Fruit fly (Drosophila melanogaster) whole organism, prepupa: Measurements from ENCODE around the gene Nepl5.
A peak's percentile ranks its signal among the peaks of the same experiment; 100 is the strongest.

Experiments
- CG10631 ChIP-seq: fragments of 200-800 bp; sonication (Bioruptor generic); optimal IDR thresholded peaks from 2 replicates; lab custom pipeline; 2016; ENCODE audit warnings: missing biosample characterization, missing genetic modification characterization
- CG10669 ChIP-seq: fragments of 200-800 bp; sonication (Bioruptor generic); optimal IDR thresholded peaks from 3 replicates; lab custom pipeline; 2018; ENCODE audit warnings: missing biosample characterization, mild to moderate bottlenecking, missing genetic modification characterization, moderate library complexity
- CG11294 ChIP-seq: fragments of 200-800 bp; sonication (Bioruptor generic); IDR thresholded peaks from 2 replicates; pipeline ENCODE4 v1.3.6; 2022; ENCODE audit warnings: missing biosample characterization, missing genetic modification characterization
- CG11762 ChIP-seq: fragments of 200-800 bp; sonication (Bioruptor generic); optimal IDR thresholded peaks from 3 replicates; lab custom pipeline; 2016; ENCODE audit warnings: missing biosample characterization, missing genetic modification characterization; ENCODE audit not compliant: insufficient read depth
- CG11902 ChIP-seq: fragments of 200-800 bp; sonication (Bioruptor generic); optimal IDR thresholded peaks from 3 replicates; lab custom pipeline; 2016; ENCODE audit warnings: missing biosample characterization, missing genetic modification characterization
- CG15336 ChIP-seq: fragments of 200-800 bp; sonication (Bioruptor generic); IDR thresholded peaks from 2 replicates; pipeline ENCODE4 v1.3.6; 2022; ENCODE audit warnings: missing biosample characterization, missing genetic modification characterization
- CG1621 ChIP-seq: fragments of 200-800 bp; sonication (Bioruptor generic); optimal IDR thresholded peaks from 3 replicates; lab custom pipeline; 2018; ENCODE audit warnings: missing biosample characterization, mild to moderate bottlenecking, missing genetic modification characterization
- CG16779 ChIP-seq: fragments of 200-800 bp; sonication (Bioruptor generic); optimal IDR thresholded peaks from 3 replicates; lab custom pipeline; 2017; ENCODE audit warnings: missing biosample characterization, mild to moderate bottlenecking, missing genetic modification characterization
- CG3032 ChIP-seq: fragments of 200-800 bp; optimal IDR thresholded peaks from 2 replicates; lab custom pipeline; 2019; ENCODE audit warnings: missing biosample characterization, mild to moderate bottlenecking, missing genetic modification characterization, moderate library complexity
- CG31627 ChIP-seq: fragments of 200-800 bp; sonication (Bioruptor generic); optimal IDR thresholded peaks from 3 replicates; lab custom pipeline; 2016; ENCODE audit warnings: missing biosample characterization, missing genetic modification characterization
- CG32006 ChIP-seq: fragments of 200-800 bp; sonication (Bioruptor generic); optimal IDR thresholded peaks from 3 replicates; lab custom pipeline; 2017; ENCODE audit warnings: missing biosample characterization, mild to moderate bottlenecking, missing genetic modification characterization
- CG3919 ChIP-seq: fragments of 200-800 bp; sonication (Bioruptor generic); optimal IDR thresholded peaks from 3 replicates; lab custom pipeline; 2016; ENCODE audit warnings: missing biosample characterization, missing genetic modification characterization
- CG4318 ChIP-seq: fragments of 200-800 bp; sonication (Bioruptor generic); optimal IDR thresholded peaks from 3 replicates; lab custom pipeline; 2017; ENCODE audit warnings: missing biosample characterization, mild to moderate bottlenecking, missing genetic modification characterization
- CG6276 ChIP-seq: fragments of 200-800 bp; sonication (Bioruptor generic); optimal IDR thresholded peaks from 2 replicates; lab custom pipeline; 2017; ENCODE audit warnings: missing biosample characterization, mild to moderate bottlenecking, missing genetic modification characterization
- CG6792 ChIP-seq: fragments of 200-800 bp; sonication (Bioruptor generic); optimal IDR thresholded peaks from 3 replicates; lab custom pipeline; 2016; ENCODE audit warnings: missing biosample characterization, missing genetic modification characterization
- CG6854 ChIP-seq: fragments of 200-800 bp; sonication (Bioruptor generic); optimal IDR thresholded peaks from 2 replicates; lab custom pipeline; 2017; ENCODE audit warnings: missing biosample characterization, mild to moderate bottlenecking, missing genetic modification characterization
- CG7368 ChIP-seq: fragments of 200-800 bp; sonication (Bioruptor generic); optimal IDR thresholded peaks from 3 replicates; lab custom pipeline; 2016; ENCODE audit warnings: missing biosample characterization, missing genetic modification characterization
- CG8119 ChIP-seq: fragments of 200-800 bp; sonication (Bioruptor generic); IDR thresholded peaks from 3 replicates; pipeline ENCODE4 v1.3.6; 2022; ENCODE audit warnings: missing biosample characterization, missing genetic modification characterization
- CG8632 ChIP-seq: fragments of 200-800 bp; sonication (Bioruptor generic); optimal IDR thresholded peaks from 3 replicates; lab custom pipeline; 2016; ENCODE audit warnings: missing biosample characterization, missing genetic modification characterization
- CG9139 ChIP-seq: fragments of 200-800 bp; sonication (Bioruptor generic); optimal IDR thresholded peaks from 3 replicates; lab custom pipeline; 2017; ENCODE audit warnings: missing biosample characterization, mild to moderate bottlenecking, missing genetic modification characterization
- Eip75B ChIP-seq: fragments of 200-800 bp; sonication (Bioruptor generic); optimal IDR thresholded peaks from 3 replicates; lab custom pipeline; 2016; ENCODE audit warnings: missing biosample characterization, missing genetic modification characterization
- Eip78C ChIP-seq: fragments of 200-800 bp; sonication (Bioruptor generic); peaks from one replicate; lab custom pipeline; 2016; ENCODE audit warnings: missing biosample characterization, missing genetic modification characterization
- Ets21C ChIP-seq: fragments of 200-800 bp; sonication (Bioruptor generic); optimal IDR thresholded peaks from 3 replicates; lab custom pipeline; 2016; ENCODE audit warnings: missing biosample characterization, missing genetic modification characterization
- Ets96B ChIP-seq: fragments of 200-800 bp; optimal IDR thresholded peaks from 2 replicates; lab custom pipeline; 2019; ENCODE audit warnings: missing biosample characterization, mild to moderate bottlenecking, missing genetic modification characterization, moderate library complexity
- Gug ChIP-seq: fragments of 200-800 bp; sonication (Bioruptor generic); IDR thresholded peaks from 2 replicates; pipeline ENCODE4 v1.3.6; 2022; ENCODE audit warnings: missing biosample characterization, missing genetic modification characterization
- Hr39 ChIP-seq: fragments of 200-800 bp; sonication (Bioruptor generic); optimal IDR thresholded peaks from 2 replicates; lab custom pipeline; 2016; ENCODE audit warnings: missing biosample characterization, missing genetic modification characterization
- Hr4 ChIP-seq: fragments of 200-800 bp; sonication (Bioruptor generic); optimal IDR thresholded peaks from 3 replicates; lab custom pipeline; 2016; ENCODE audit warnings: missing biosample characterization, missing genetic modification characterization
- Met ChIP-seq: fragments of 200-800 bp; sonication (Bioruptor generic); optimal IDR thresholded peaks from 3 replicates; lab custom pipeline; 2016; ENCODE audit warnings: missing biosample characterization, missing genetic modification characterization
- Smox ChIP-seq: fragments of 200-800 bp; sonication (Bioruptor generic); optimal IDR thresholded peaks from 3 replicates; lab custom pipeline; 2016; ENCODE audit warnings: missing biosample characterization, missing genetic modification characterization
- Sox102F ChIP-seq: fragments of 200-800 bp; sonication (Bioruptor generic); optimal IDR thresholded peaks from 2 replicates; lab custom pipeline; 2016; ENCODE audit warnings: missing biosample characterization, mild to moderate bottlenecking, missing genetic modification characterization
- Sox14 ChIP-seq: fragments of 200-800 bp; sonication (Bioruptor generic); optimal IDR thresholded peaks from 3 replicates; lab custom pipeline; 2016; ENCODE audit warnings: missing biosample characterization, missing genetic modification characterization
- achi ChIP-seq: fragments of 200-800 bp; sonication (Bioruptor generic); optimal IDR thresholded peaks from 3 replicates; lab custom pipeline; 2016; ENCODE audit warnings: missing biosample characterization, missing genetic modification characterization
- cyc ChIP-seq: fragments of 200-800 bp; sonication (Bioruptor generic); optimal IDR thresholded peaks from 3 replicates; lab custom pipeline; 2016; ENCODE audit warnings: missing biosample characterization, missing genetic modification characterization
- dsx ChIP-seq: fragments of 200-800 bp; optimal IDR thresholded peaks from 3 replicates; lab custom pipeline; 2019; ENCODE audit warnings: missing biosample characterization, mild to moderate bottlenecking, missing genetic modification characterization, moderate library complexity; ENCODE audit not compliant: poor library complexity, severe bottlenecking
- eg ChIP-seq: fragments of 200-800 bp; sonication (Bioruptor generic); IDR thresholded peaks from 3 replicates; pipeline ENCODE4 v1.3.6; 2022; ENCODE audit warnings: missing biosample characterization, missing genetic modification characterization
- esn ChIP-seq: fragments of 200-800 bp; sonication (Bioruptor generic); optimal IDR thresholded peaks from 2 replicates; lab custom pipeline; 2016; ENCODE audit warnings: missing biosample characterization, mild to moderate bottlenecking, missing genetic modification characterization, moderate library complexity
- fd59A ChIP-seq: fragments of 200-800 bp; sonication (Bioruptor generic); optimal IDR thresholded peaks from 2 replicates; lab custom pipeline; 2017; ENCODE audit warnings: missing biosample characterization, mild to moderate bottlenecking, missing genetic modification characterization, missing genetic modification reagents
- fd85E ChIP-seq: fragments of 200-800 bp; sonication (Bioruptor generic); optimal IDR thresholded peaks from 3 replicates; lab custom pipeline; 2016; ENCODE audit warnings: missing biosample characterization, missing genetic modification characterization
- fkh ChIP-seq: fragments of 200-800 bp; sonication (Bioruptor generic); optimal IDR thresholded peaks from 3 replicates; lab custom pipeline; 2017; ENCODE audit warnings: missing biosample characterization, mild to moderate bottlenecking, missing genetic modification characterization, moderate library complexity
- lz ChIP-seq: fragments of 200-800 bp; sonication (Bioruptor generic); optimal IDR thresholded peaks from 3 replicates; lab custom pipeline; 2016; ENCODE audit warnings: missing biosample characterization, missing genetic modification characterization
- net ChIP-seq: fragments of 200-800 bp; sonication (Bioruptor generic); optimal IDR thresholded peaks from 3 replicates; lab custom pipeline; 2016; ENCODE audit warnings: missing biosample characterization, missing genetic modification characterization
- salr ChIP-seq, 2 experiments: fragments of 200-800 bp; sonication (Bioruptor generic); optimal IDR thresholded peaks; 3 replicates each; lab custom pipeline; 2016 to 2018; ENCODE audit warnings: missing biosample characterization in 2 of 2, missing genetic modification characterization in 2 of 2, mild to moderate bottlenecking in 1 of 2
- spab ChIP-seq: fragments of 200-800 bp; sonication (Bioruptor generic); optimal IDR thresholded peaks from 2 replicates; lab custom pipeline; 2017; ENCODE audit warnings: missing biosample characterization, mild to moderate bottlenecking, missing genetic modification characterization, missing genetic modification reagents
- ss ChIP-seq, 2 experiments: fragments of 200-800 bp; sonication (Bioruptor generic); optimal IDR thresholded peaks; 2 replicates in 1 of 2; 3 replicates in 1 of 2; lab custom pipeline; 2017 to 2018; ENCODE audit warnings: mild to moderate bottlenecking in 2 of 2, missing biosample characterization in 2 of 2, missing genetic modification characterization in 2 of 2, moderate library complexity in 1 of 2
- svp ChIP-seq: fragments of 200-800 bp; sonication (Bioruptor generic); peaks from one replicate; lab custom pipeline; 2016; ENCODE audit warnings: missing biosample characterization, missing genetic modification characterization
- topi ChIP-seq: fragments of 200-800 bp; sonication (Bioruptor generic); optimal IDR thresholded peaks from 3 replicates; lab custom pipeline; 2016; ENCODE audit warnings: missing biosample characterization, missing genetic modification characterization
- vri ChIP-seq: fragments of 200-800 bp; sonication (Bioruptor generic); optimal IDR thresholded peaks from 3 replicates; lab custom pipeline; 2016; ENCODE audit warnings: missing biosample characterization, mild to moderate bottlenecking, missing genetic modification characterization

The Nepl5 gene

dm6 chr2L:6380966-6381365, at the start of gene Nepl5:
Gene Nepl5 (plus strand): TSS chr2L:6381266.
- TF ChIP-seq svp (peak; percentile 56), CG10669 (GFP tag; lab: Kevin White, UChicago) (no peak)

- no peak for TF ChIP-seq svp
Observed at dm6 chr2L:6337843-6338366, 43.2 kb upstream of the Nepl5 start.

- TF ChIP-seq CG7368 (GFP tag; lab: Kevin White, UChicago), result no peak
- TF ChIP-seq CG11762, result no peak
- no peak for TF ChIP-seq Sox102F (GFP tag; lab: Kevin White, UChicago)
- TF ChIP-seq Hr4, result no peak
- TF ChIP-seq net (GFP tag; lab: Kevin White, UChicago), result no peak
- no peak for TF ChIP-seq Met (GFP tag; lab: Kevin White, UChicago)
- TF ChIP-seq ss (GFP tag; optimal IDR thresholded peaks at IDR 0.05; lab: Kevin White, UChicago), result no peak
- no peak for TF ChIP-seq Eip75B
- TF ChIP-seq Eip78C (GFP tag; lab: Kevin White, UChicago), result peak; percentile 47
- TF ChIP-seq Ets21C (GFP tag; lab: Kevin White, UChicago), result no peak
- peak; percentile 23 for TF ChIP-seq topi (GFP tag; lab: Kevin White, UChicago)
- no peak for TF ChIP-seq fd85E (GFP tag; lab: Kevin White, UChicago)
- no peak for TF ChIP-seq svp
- TF ChIP-seq CG10631 (GFP tag; lab: Kevin White, UChicago), result no peak
- no peak for TF ChIP-seq CG3919 (GFP tag; lab: Kevin White, UChicago)
- TF ChIP-seq achi (GFP tag; lab: Kevin White, UChicago), result no peak
- no peak for TF ChIP-seq CG4318 (GFP tag; lab: Kevin White, UChicago)
- no peak for TF ChIP-seq CG9139 (GFP tag; lab: Kevin White, UChicago)
- peak; percentile 21 for TF ChIP-seq cyc (GFP tag; lab: Kevin White, UChicago)
- no peak for TF ChIP-seq CG8632
- TF ChIP-seq lz, result peak; percentile 24
- TF ChIP-seq CG31627 (GFP tag; lab: Kevin White, UChicago), result peak; percentile 26
- TF ChIP-seq CG6276 (GFP tag; lab: Kevin White, UChicago), result no peak
- no peak for TF ChIP-seq spab (GFP tag; lab: Kevin White, UChicago)
- TF ChIP-seq fkh (GFP tag; lab: Kevin White, UChicago), result no peak
- 0 out of 2 replicates have a peak, but pooled peaks have one; percentile 6 for TF ChIP-seq CG15336
- no peak for TF ChIP-seq dsx (GFP tag; lab: Kevin White, UChicago)
- no peak for TF ChIP-seq CG32006 (GFP tag; lab: Kevin White, UChicago)
- TF ChIP-seq CG3032 (tag; lab: Kevin White, UChicago), result no peak
- no peak for TF ChIP-seq CG16779
- peak; percentile 56; the same call in 1 of the 3 replicates for TF ChIP-seq eg (GFP tag; lab: Robert Waterston, UW)
- TF ChIP-seq Sox14, result peak; percentile 28
- TF ChIP-seq Ets96B, result no peak
- no peak for TF ChIP-seq CG11294
- TF ChIP-seq Smox, result no peak
- TF ChIP-seq CG6854, result no peak
- no peak for TF ChIP-seq salr (GFP tag; optimal IDR thresholded peaks at IDR 0.05; lab: Kevin White, UChicago)
- no peak for TF ChIP-seq Hr39
- no peak for TF ChIP-seq Gug (GFP tag; lab: Robert Waterston, UW)
- peak; percentile 33 for TF ChIP-seq vri
- no peak for TF ChIP-seq fd59A (GFP tag; lab: Kevin White, UChicago)
- TF ChIP-seq esn, result peak; percentile 25
- no peak for TF ChIP-seq CG6792
- TF ChIP-seq CG8119 (GFP tag; lab: Robert Waterston, UW), result no peak
- TF ChIP-seq CG11902 (GFP tag; lab: Kevin White, UChicago), result no peak
- no peak for TF ChIP-seq CG1621 (tag; lab: Kevin White, UChicago)
Observed at dm6 chr2L:6338367-6338975, 42.6 kb upstream of the Nepl5 start, which contains the start of the genes Pez and Cpr. Gene Pez (minus strand): TSS chr2L:6338671. Gene Cpr (plus strand): TSS chr2L:6338836.
